Worm (Caenorhabditis elegans): ENCODE results near the gene F40G12.7.
"Not testable (repeated sequence)": the region's sequence is repeated elsewhere in the genome, so short reads cannot be mapped to it uniquely, and the experiment has no call there.

F40G12.7 gene

ce11 chrV:14301076-14301475 lies 26.7 kb downstream of the F40G12.7 start, which contains the start of gene F14D7.6:
TSS of gene F14D7.6 (plus strand) at chrV:14301413.
- TF ChIP-seq dao-5 (tag; optimal IDR thresholded peaks at IDR 0.05): no peak

DNA sequence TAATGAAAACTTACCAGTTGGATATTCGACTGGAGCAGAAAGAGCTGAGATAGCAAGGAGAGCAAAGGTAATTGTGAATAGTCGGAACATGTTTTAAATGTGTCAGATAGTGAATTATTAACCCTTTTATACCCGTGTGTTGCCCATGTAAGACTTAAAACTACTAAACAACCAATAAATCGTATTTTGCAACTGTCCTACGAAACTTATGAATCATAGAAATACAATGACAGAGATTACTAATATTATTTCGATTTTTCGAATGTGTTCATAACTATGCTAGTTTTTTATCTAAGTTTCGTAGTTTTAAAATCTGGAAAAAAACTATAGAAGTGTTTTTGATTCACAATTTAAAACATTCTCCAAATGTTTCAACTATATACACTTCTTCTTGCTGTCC lies 32.4 kb downstream of the F40G12.7 start, which contains the start of gene spig-4:
Gene spig-4 (minus strand): TSS at position 101 of the 400 bp plus-strand sequence.
- TF ChIP-seq him-1, W03F9.2, dao-5 (tag; optimal IDR thresholded peaks at IDR 0.05): not testable (repeated sequence)

- TF ChIP-seq him-1, dao-5, W03F9.2 (tag; optimal IDR thresholded peaks at IDR 0.05): not testable (repeated sequence)
Observed at ce11 chrV:14308164-14308563, 33.8 kb downstream of the F40G12.7 start, which contains the start of gene spig-5. TSS of gene spig-5 (plus strand) at chrV:14308464.

ce11 chrV:14309632-14310031 lies 35.3 kb downstream of the F40G12.7 start, which contains the start of gene F14D7.14:
TSS of gene F14D7.14 (plus strand) at chrV:14309932.
- TF ChIP-seq dao-5, him-1, W03F9.2 (tag; optimal IDR thresholded peaks at IDR 0.05): not testable (repeated sequence)

DNA sequence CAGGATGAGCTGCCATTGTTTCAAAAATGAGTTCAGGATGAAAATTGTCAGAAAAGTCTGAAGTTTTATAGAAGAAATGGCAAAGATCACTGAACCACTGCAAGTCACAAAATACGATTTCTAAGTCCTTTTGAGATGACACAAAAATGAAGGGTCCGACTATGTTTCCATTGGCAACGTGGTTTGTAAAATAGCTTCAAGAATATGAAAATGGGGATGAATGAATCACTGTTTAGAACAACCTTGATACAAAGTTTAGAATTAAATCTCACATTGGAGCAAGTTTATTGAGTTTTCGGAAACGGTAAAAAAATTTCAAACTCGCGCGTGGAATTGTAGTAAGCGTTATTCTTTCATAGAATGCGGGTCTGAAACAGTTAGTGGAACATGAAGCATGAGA lies 36.7 kb downstream of the F40G12.7 start, which contains the start of gene ddn-3:
Gene ddn-3 (minus strand): TSS at position 101 of the 400 bp plus-strand sequence.
- TF ChIP-seq W03F9.2 (tag; optimal IDR thresholded peaks at IDR 0.05): no peak
- TF ChIP-seq dao-5 (tag; optimal IDR thresholded peaks at IDR 0.05): no peak
- TF ChIP-seq him-1 (tag; optimal IDR thresholded peaks at IDR 0.05): no peak

DNA sequence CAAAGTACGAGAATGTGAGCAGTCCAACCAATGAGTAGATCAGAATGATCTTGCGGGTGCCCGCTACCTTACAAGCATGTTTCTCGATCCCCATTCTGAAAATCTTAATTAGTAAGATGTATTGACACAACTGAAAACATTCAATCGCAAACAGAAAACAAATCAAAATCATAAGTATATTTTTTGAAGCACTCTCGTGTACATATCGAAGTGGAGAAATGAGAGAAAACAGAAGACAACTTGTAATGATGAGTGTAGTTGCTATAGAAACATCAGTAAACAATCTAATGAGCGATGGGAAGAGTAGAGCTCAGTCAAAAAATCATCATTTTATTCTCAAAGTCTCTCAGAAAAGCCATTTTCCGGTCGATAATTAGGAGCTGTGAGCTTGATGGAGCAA lies 38.3 kb downstream of the F40G12.7 start, which contains the start of gene F14D7.8:
Gene F14D7.8 (minus strand): TSS at position 101 of the 400 bp plus-strand sequence.
- no peak for TF ChIP-seq dao-5 (tag; optimal IDR thresholded peaks at IDR 0.05)
- no peak for TF ChIP-seq him-1 (tag; optimal IDR thresholded peaks at IDR 0.05)
- no peak for TF ChIP-seq W03F9.2 (tag; optimal IDR thresholded peaks at IDR 0.05)

DNA sequence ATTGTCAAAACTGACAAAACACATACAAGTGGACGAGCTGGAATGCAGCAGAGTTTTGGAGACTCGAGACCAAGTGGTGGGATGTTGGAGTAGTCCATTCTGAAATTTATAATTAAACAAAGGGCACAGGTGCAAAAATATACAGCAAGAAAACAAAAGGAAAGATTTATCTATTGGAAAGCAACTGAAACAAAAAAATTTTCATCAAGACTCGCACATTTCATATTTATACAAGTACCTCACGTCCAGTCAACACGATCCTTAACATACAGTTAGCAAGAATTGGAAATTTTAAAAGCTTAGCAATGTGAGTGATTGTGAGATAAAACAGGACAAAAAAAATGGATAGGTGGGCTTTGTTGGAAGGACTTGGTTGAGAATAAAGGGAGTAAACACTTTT lies 39.9 kb downstream of the F40G12.7 start, which contains the start of gene F47B8.1:
Gene F47B8.1 (minus strand): TSS at position 101 of the 400 bp plus-strand sequence.
- TF ChIP-seq dao-5 (tag; optimal IDR thresholded peaks at IDR 0.05): no peak
- TF ChIP-seq W03F9.2 (tag; optimal IDR thresholded peaks at IDR 0.05): no peak
- TF ChIP-seq him-1 (tag; optimal IDR thresholded peaks at IDR 0.05): no peak

DNA sequence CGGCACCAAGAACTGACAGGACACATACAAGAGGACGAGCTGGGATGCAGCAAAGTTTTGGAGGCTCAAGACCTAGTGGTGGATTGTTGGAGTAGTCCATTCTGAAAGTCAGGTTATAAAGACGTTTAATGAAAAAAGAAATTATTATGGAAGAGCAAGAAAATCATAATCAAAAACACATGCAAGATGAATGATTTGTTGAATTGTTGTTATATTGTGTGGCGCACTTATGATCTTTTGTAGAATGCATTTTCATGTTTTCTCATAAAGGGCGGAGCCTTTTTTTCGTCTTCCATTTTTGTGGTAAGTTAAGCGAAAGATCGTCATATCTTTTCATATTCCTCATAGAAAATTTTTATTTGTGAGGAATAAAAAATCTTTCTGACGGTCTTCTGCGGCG lies 42.2 kb downstream of the F40G12.7 start, which contains the start of gene F47B8.2:
Gene F47B8.2 (minus strand): TSS at position 101 of the 400 bp plus-strand sequence.
- no peak for TF ChIP-seq dao-5 (tag; optimal IDR thresholded peaks at IDR 0.05)
- TF ChIP-seq W03F9.2 (tag; optimal IDR thresholded peaks at IDR 0.05): no peak
- TF ChIP-seq him-1 (tag; optimal IDR thresholded peaks at IDR 0.05): no peak

DNA sequence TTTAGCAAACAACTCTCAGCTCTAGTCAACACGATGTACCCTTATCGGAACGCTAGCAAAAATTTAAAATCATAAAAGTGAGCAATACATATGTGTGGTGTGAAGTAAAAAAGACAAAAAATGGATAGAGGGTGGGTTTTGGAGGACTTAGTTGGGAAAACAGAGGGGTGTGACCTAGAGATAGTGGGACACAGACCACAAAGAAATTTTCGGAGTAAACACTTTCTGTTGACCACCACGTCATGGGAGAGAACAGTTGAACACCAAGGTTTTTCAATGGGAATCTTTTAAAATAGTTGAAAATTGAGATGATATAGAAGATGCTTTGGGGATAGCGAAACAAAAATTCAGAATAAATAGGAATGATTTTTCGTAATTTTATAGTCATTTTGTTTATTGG lies 42.8 kb downstream of the F40G12.7 start:
- no peak for TF ChIP-seq W03F9.2 (tag; optimal IDR thresholded peaks at IDR 0.05)
- no peak for TF ChIP-seq him-1 (tag; optimal IDR thresholded peaks at IDR 0.05)
- TF ChIP-seq dao-5 (tag; optimal IDR thresholded peaks at IDR 0.05): no peak

DNA sequence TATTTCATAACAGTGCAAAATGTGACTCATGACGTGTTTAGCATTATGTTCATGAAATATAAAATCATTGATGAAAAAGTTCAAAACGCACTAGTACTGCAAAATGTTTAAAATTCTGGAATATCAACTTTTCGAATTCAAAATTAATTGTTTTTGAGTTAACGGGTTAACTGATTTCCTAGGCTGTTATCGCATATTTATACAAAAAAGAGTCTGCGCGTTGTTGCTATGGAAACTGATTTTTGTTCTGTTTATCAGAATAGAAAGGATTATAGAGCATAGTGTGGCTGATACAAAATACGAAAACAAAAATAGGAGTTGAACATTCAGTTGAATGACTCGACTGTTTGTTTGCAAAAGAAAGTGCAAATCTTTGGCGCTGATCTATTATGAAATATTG lies 43.3 kb downstream of the F40G12.7 start:
- TF ChIP-seq dao-5 (tag; optimal IDR thresholded peaks at IDR 0.05) (no peak), W03F9.2 (tag; optimal IDR thresholded peaks at IDR 0.05) (no peak), him-1 (tag; optimal IDR thresholded peaks at IDR 0.05) (no peak)

DNA sequence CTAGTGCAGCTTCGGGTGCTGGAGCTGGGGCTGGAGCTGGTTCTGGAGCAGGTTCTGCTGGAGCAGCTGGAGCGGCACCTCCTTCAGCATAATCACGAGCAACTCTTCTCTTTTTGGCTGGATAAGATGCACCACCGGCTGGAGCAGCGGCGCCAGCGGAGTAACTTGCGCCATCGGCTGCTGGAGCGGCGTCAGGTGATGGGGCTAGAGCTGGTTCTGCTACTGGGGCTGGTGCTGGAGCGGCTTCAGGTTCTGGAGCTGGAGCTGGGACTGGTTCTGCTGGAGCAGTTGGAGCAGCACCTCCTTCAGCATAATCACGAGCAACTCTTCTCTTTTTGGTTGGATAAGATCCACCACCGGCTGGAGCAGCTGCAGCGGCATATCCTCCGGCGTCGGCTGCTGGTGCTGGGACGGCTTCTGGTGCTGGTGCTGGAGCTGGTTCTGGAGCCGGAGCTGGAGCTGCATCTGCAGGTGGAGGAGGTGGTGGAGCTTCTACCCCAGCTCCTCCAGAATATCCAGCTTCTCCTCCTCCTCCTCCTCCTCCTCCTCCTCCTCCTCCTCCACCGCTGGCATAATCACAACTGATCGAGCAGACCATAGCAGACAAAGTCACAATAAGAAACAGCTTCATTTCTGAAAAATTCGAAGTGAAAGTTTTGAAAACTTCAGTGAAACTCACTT lies 44.9 kb downstream of the F40G12.7 start, which contains the start of gene F47B8.13:
Gene F47B8.13 (minus strand): TSS at position 631 of the 681 bp plus-strand sequence.
- TF ChIP-seq W03F9.2 (tag; optimal IDR thresholded peaks at IDR 0.05): no peak
- TF ChIP-seq dao-5 (tag; optimal IDR thresholded peaks at IDR 0.05): no peak
- TF ChIP-seq him-1 (tag; optimal IDR thresholded peaks at IDR 0.05): no peak

ce11 chrV:14320246-14320645 lies 45.9 kb downstream of the F40G12.7 start, which contains the start of gene F47B8.14:
TSS of gene F47B8.14 (plus strand) at chrV:14320546.
- no peak for TF ChIP-seq him-1 (tag; optimal IDR thresholded peaks at IDR 0.05)
- TF ChIP-seq dao-5 (tag; optimal IDR thresholded peaks at IDR 0.05): no peak
- no peak for TF ChIP-seq W03F9.2 (tag; optimal IDR thresholded peaks at IDR 0.05)

- TF ChIP-seq dao-5 (tag; optimal IDR thresholded peaks at IDR 0.05): no peak
- TF ChIP-seq him-1 (tag; optimal IDR thresholded peaks at IDR 0.05): no peak
- no peak for TF ChIP-seq W03F9.2 (tag; optimal IDR thresholded peaks at IDR 0.05)
Observed at ce11 chrV:14320730-14321319, 46.5 kb downstream of the F40G12.7 start.

- TF ChIP-seq W03F9.2 (tag; optimal IDR thresholded peaks at IDR 0.05) (no peak), him-1 (tag; optimal IDR thresholded peaks at IDR 0.05) (no peak), dao-5 (tag; optimal IDR thresholded peaks at IDR 0.05) (no peak)
Observed at ce11 chrV:14322743-14323142, 48.4 kb downstream of the F40G12.7 start, which contains the start of gene F47B8.3. TSS of gene F47B8.3 (minus strand) at chrV:14323003.
